Fruit fly (Drosophila melanogaster): ENCODE results near the gene Nil.

Nil gene

DNA sequence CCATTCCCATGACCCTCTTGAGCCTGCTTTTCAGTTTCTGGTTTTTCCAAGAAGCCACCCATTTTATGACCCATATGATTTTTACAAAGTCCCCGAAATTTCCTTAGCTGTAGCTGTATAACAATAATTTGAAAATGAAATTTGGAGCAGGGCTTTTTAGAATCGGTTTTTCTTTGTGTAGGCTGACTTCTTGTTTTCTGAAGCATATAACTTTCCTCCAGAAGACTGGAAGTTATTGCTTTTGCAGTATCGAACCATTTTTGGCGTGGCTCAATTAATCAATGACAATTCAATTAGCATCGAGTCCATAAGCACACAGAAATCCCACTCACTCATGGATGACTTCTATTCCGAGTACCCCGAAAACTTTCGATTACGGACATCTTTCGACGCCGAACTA, at the start of gene Nil:
Gene Nil, minus strand, starts transcription at position 101 of the 400 bp plus-strand sequence.
- TF ChIP-seq CTCF (optimal IDR thresholded peaks at IDR 0.05) (no peak), CG8478 (optimal IDR thresholded peaks at IDR 0.05) (no peak)

DNA sequence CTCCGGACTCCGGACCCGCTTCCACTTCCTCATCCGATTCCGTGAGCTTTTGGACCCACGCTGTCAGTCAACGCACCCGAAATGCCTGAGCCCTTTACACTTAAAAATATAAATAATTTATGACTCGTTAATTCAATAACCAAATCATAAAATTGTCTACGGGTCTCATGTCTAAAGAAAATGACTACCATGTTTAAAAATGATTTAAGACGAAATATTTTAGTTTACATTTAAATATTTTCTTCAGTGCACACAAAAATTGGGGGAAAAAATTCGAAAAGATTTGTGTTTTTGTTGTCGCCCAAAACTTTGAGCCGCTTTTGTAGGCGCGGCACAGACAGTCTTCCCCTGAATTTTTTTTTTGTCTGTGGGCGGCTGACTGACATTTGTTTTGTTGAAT, 12.0 kb downstream of the Nil start:
- no peak for TF ChIP-seq CTCF (optimal IDR thresholded peaks at IDR 0.05)
- no peak for TF ChIP-seq CG8478 (optimal IDR thresholded peaks at IDR 0.05)

DNA sequence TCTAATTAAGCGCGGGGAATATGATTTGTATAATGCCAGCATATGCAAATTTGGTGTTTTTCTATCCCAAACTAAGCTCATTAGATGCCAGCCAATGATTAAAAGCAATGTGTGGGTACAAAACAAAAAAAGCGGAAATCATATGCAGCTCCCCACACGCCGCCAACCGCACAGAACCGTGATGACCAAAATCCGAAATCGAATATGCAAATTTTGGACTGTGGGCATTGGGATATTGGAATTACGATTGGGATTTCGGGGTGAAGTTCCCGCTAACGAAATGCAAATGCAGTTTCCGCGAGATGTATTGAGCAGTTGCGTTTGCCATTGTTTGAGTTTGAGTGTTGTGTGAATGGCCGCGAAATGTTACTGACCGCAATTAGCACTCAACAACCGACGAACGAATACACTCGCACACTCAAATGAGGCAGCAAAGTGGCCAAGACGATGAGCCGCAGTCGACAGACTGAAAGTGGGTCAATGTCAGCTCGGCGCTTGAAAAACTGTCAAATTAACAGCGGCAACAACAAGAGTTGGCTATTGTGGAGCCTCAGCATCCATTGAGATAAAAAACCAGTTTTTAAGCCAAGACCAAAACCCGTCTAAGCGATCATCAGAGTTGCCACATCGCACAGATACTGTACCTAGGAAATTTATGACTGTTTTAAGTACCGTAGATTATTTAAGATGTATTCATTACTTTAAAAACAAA, 13.2 kb downstream of the Nil start:
- TF ChIP-seq CTCF (optimal IDR thresholded peaks at IDR 0.05) (no peak), CG8478 (optimal IDR thresholded peaks at IDR 0.05) (no peak)

DNA sequence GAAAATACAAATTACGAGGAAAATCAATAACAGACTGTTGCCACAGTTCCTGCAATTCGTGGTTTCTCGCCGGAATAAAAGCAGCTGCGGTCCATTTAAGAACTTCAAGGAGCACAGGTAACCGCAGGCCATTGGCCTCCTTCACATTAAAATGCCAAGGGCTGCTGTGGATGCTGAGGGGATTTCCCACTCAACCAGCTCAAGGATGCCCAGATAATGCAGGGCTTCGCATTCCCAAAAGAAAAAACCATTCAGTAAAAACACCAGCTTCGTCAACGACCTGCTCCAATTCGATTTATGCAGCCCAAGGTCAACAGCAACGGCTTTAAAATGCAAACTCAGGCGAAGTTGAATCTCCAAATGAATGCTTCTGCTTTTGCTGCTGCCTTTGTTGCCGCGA, 26.4 kb downstream of the Nil start:
- TF ChIP-seq CG8478 (optimal IDR thresholded peaks at IDR 0.05) (no peak), CTCF (optimal IDR thresholded peaks at IDR 0.05) (no peak)

DNA sequence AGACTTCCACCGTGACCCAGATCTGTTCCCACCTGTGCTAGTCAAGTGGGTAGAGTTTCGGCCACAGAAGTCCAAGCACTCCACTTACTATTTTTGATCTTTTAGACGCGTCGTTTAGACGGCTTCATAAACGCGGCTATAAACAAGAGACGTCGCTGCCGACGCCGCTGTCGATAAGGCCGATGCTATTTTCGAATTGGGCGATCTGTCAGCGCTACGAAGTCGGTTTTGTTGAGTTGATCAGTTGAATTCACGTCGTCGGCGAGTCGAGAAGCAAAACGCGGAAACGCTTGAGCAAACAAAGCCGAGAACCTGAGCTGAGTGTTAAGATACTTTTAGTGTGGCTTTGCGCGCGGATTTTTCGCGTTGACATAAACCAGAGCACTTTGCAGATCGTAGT, 27.2 kb downstream of the Nil start, which contains the start of gene osy:
Gene osy, plus strand, starts transcription at position 240 of the 400 bp plus-strand sequence.
- TF ChIP-seq CG8478 (optimal IDR thresholded peaks at IDR 0.05) = no peak
- TF ChIP-seq CTCF (optimal IDR thresholded peaks at IDR 0.05) = no peak
